Fruit fly (Drosophila melanogaster): Measurements from ENCODE around the gene CG14411.

Gene CG14411

DNA sequence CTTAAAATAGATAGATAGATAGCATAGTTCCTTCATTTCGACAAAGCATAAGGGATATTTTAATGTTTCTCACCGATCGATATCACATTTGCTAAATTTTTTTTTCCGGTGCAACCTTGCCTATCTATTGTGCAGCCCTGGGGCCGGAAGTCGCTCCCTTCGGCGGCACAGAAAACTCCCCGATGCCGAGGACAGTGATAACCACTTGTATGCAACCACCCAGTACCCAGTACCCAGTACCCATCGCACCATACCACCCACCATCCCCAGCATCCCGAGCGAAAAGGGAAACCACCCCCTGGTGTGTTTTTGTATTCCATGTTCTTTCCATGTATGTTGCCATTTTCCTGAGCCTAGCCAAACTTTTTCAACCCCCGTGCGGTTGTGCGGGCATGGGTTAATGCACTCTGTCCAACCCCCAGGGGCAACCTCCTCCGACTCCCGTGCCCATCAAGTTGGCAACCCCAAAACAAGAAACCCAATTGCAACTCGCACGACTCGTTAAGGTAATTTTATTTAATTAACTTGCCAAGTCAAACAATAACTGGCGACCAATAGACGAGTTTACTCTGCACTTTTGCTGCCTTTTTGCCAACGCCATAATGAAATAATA is 9.6 kb downstream of the CG14411 start (continued):
- TF ChIP-seq CG17359 (tag; optimal IDR thresholded peaks at IDR 0.05) (no peak), chm (GFP tag; IDR thresholded peaks at IDR 0.05) (0 out of 2 replicates have a peak, but pooled peaks have one; percentile 31), chinmo (GFP tag; IDR thresholded peaks at IDR 0.05; ENCODE audit: partially characterized antibody) (0 out of 4 replicates have a peak, but pooled peaks have one; percentile 30), CG13287 (GFP tag; IDR thresholded peaks at IDR 0.05; ENCODE audit: partially characterized antibody) (no peak), disco-r (GFP tag; optimal IDR thresholded peaks at IDR 0.05) (no peak), Ets97D (GFP tag; optimal IDR thresholded peaks at IDR 0.05) (peak; percentile 47), H2.0 (GFP tag; IDR thresholded peaks at IDR 0.05) (0 out of 2 replicates have a peak, but pooled peaks have one; percentile 20), peb (GFP tag; IDR thresholded peaks at IDR 0.05) (no peak), aop (GFP tag; IDR thresholded peaks at IDR 0.05) (no peak), CG1647 (GFP tag; optimal IDR thresholded peaks at IDR 0.05) (no peak), Dbx (GFP tag; IDR thresholded peaks at IDR 0.05) (0 out of 3 replicates have a peak, but pooled peaks have one; percentile 21), Usf (GFP tag; optimal IDR thresholded peaks at IDR 0.05) (no peak), CG14050 (GFP tag; IDR thresholded peaks at IDR 0.05) (no peak), CG3838 (GFP tag; optimal IDR thresholded peaks at IDR 0.05) (no peak), CG42726 (GFP tag; IDR thresholded peaks at IDR 0.05; ENCODE audit: partially characterized antibody) (no peak), CG6175 (GFP tag; IDR thresholded peaks at IDR 0.05) (no peak), CG6689 (GFP tag; IDR thresholded peaks at IDR 0.05) (no peak), ewg (GFP tag; optimal IDR thresholded peaks at IDR 0.05) (no peak), sim (GFP tag; IDR thresholded peaks at IDR 0.05) (no peak), CG10147 (GFP tag; optimal IDR thresholded peaks at IDR 0.05) (no peak), HHEX (GFP tag; optimal IDR thresholded peaks at IDR 0.05) (no peak), sr (GFP tag; IDR thresholded peaks at IDR 0.05) (no peak), CG33557 (GFP tag; optimal IDR thresholded peaks at IDR 0.05) (no peak), dpn (GFP tag; optimal IDR thresholded peaks at IDR 0.05) (peak in 1 of 2 experiments; percentile 2), gcm2 (GFP tag; optimal IDR thresholded peaks at IDR 0.05) (no peak), CG6765 (GFP tag; optimal IDR thresholded peaks at IDR 0.05) (no peak), CG10366 (GFP tag; IDR thresholded peaks at IDR 0.05) (no peak), ftz-f1 (GFP tag; optimal IDR thresholded peaks at IDR 0.05) (no peak), Atf-2 (GFP tag; optimal IDR thresholded peaks at IDR 0.05) (no peak), CG13775 (GFP tag; optimal IDR thresholded peaks at IDR 0.05) (no peak), gem (tag; optimal IDR thresholded peaks at IDR 0.05) (peak; percentile 5), crp (GFP tag; optimal IDR thresholded peaks at IDR 0.05) (no peak), HmgD (GFP tag; optimal IDR thresholded peaks at IDR 0.05) (no peak), Side (GFP tag; optimal IDR thresholded peaks at IDR 0.05) (no peak), CG10267 (tag; optimal IDR thresholded peaks at IDR 0.05) (no peak), CG34376 (GFP tag; optimal IDR thresholded peaks at IDR 0.05) (no peak), ab (GFP tag; optimal IDR thresholded peaks at IDR 0.05) (no peak), h (optimal IDR thresholded peaks at IDR 0.05) (no peak), mam (GFP tag; optimal IDR thresholded peaks at IDR 0.05) (no peak), CG17328 (GFP tag; IDR thresholded peaks at IDR 0.05) (no peak), Hmr (GFP tag; optimal IDR thresholded peaks at IDR 0.05) (peak; percentile 28), vfl (GFP tag; optimal IDR thresholded peaks at IDR 0.05) (no peak), ATbp (GFP tag; optimal IDR thresholded peaks at IDR 0.05) (no peak), dmrt99B (tag; optimal IDR thresholded peaks at IDR 0.05) (no peak), CG3726 (GFP tag; IDR thresholded peaks at IDR 0.05) (no peak), Nf-YA (GFP tag; IDR thresholded peaks at IDR 0.05) (no peak), tup (GFP tag; optimal IDR thresholded peaks at IDR 0.05) (no peak), CG9817 (tag; optimal IDR thresholded peaks at IDR 0.05) (no peak), Six4 (GFP tag; optimal IDR thresholded peaks at IDR 0.05) (no peak), CG5180 (GFP tag; optimal IDR thresholded peaks at IDR 0.05) (no peak), Med (GFP tag) (peak; percentile 15)
